Worm (Caenorhabditis elegans) whole organism, L3 larva: Measurements from ENCODE around the gene H01G02.1.

Experiments
- ceh-82 ChIP-seq: fragments of 150-350 bp; optimal IDR thresholded peaks from 2 replicates; lab custom pipeline; 2014; ENCODE audit warnings: missing biosample characterization, missing genetic modification characterization
- elt-3 ChIP-seq, 3 experiments: fragments of 150-350 bp in 1 of 3; sonication (generic microtip) in 2 of 3; optimal IDR thresholded peaks; 2 replicates in 2 of 3; 4 replicates in 1 of 3; lab custom pipeline; 2014 to 2017; ENCODE audit warnings: missing biosample characterization in 3 of 3, missing genetic modification characterization in 3 of 3
- fkh-10 ChIP-seq: sonication (generic microtip); optimal IDR thresholded peaks from 2 replicates; lab custom pipeline; 2017; ENCODE audit warnings: missing biosample characterization, missing genetic modification reagents, missing genetic modification characterization
- hmg-11 ChIP-seq: sonication (generic microtip); optimal IDR thresholded peaks from 2 replicates; lab custom pipeline; 2016; ENCODE audit warnings: missing genetic modification characterization, missing compliant biosample characterization
- lin-39 ChIP-seq: fragments of 150-350 bp; optimal IDR thresholded peaks from 2 replicates; lab custom pipeline; 2018; ENCODE audit warnings: missing biosample characterization, missing genetic modification reagents, missing genetic modification characterization
- snpc-4 ChIP-seq: fragments of 150-350 bp; optimal IDR thresholded peaks from 2 replicates; lab custom pipeline; 2014; ENCODE audit warnings: missing biosample characterization, missing genetic modification characterization
- unc-62 ChIP-seq: fragments of 150-350 bp; sonication (generic microtip); optimal IDR thresholded peaks from 4 replicates; lab custom pipeline; 2014; ENCODE audit warnings: missing biosample characterization, missing genetic modification reagents, missing genetic modification characterization
- ztf-11 ChIP-seq: fragments of 150-350 bp; optimal IDR thresholded peaks from 2 replicates; lab custom pipeline; 2014; ENCODE audit warnings: missing biosample characterization, missing genetic modification characterization

ce11 chrIV:11755003-11755402, 49.0 kb downstream of the H01G02.1 start, which contains the start of gene T12A7.10:
- TF ChIP-seq unc-62 (GFP tag; lab: Kevin White, UChicago): no peak
- no peak for TF ChIP-seq ztf-11 (tag; lab: Kevin White, UChicago)
- no peak for TF ChIP-seq elt-3 (tag; optimal IDR thresholded peaks at IDR 0.05; lab: Kevin White, UChicago)
- no peak for TF ChIP-seq hmg-11 (tag; lab: Kevin White, UChicago)
- TF ChIP-seq fkh-10 (GFP tag; lab: Kevin White, UChicago): no peak
- TF ChIP-seq lin-39: no peak
- TF ChIP-seq ceh-82 (tag; lab: Kevin White, UChicago): no peak
- no peak for TF ChIP-seq snpc-4 (tag; lab: Kevin White, UChicago)
